Fruit fly (Drosophila melanogaster): Measurements from ENCODE around the gene ND-ACP.

Gene ND-ACP

DNA sequence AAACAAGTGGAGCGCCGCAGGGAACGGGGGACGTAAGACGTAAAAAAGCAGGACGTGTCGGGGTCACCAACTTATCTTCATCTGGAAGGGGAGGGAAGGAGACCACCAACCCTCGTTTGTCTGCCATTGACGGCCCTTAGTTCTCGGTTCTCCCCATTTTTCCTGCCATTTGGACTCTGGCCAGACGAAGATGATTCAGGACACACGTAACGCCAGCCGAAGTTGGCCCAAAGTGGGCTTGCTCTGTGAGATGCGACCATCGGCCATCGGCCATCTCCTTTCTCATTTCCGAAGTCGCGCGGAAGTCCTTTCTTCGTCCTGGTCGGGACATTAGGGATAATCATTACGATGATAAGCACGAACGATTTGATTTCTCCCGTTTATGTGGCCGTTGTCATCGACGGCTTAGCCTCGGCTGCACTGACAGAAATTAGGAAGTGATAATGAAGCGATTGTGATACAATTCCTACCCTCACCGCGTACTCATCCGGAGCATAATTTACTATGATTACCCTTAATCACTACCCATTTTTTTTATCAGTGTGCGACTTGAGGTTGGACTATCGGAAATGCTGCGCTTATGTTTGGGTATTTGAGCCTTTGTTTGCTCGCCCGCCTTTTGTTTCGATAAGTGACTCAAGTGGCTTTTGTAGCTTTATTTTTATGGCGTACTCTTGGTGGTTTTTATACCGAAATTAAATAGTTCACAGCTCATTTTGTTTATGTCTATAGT, 48.7 kb upstream of the ND-ACP start (continued):
- TF ChIP-seq Xbp1 (GFP tag; optimal IDR thresholded peaks at IDR 0.05) = no peak
- TF ChIP-seq ATbp (GFP tag; optimal IDR thresholded peaks at IDR 0.05) = no peak
- TF ChIP-seq pita (GFP tag; optimal IDR thresholded peaks at IDR 0.05) = no peak
- TF ChIP-seq slbo (GFP tag; IDR thresholded peaks at IDR 0.05) = peak; percentile 37; the same call in 1 of the 2 replicates
- no peak for TF ChIP-seq fu2 (GFP tag; optimal IDR thresholded peaks at IDR 0.05)
- 0 out of 2 replicates have a peak, but pooled peaks have one; percentile 17 for TF ChIP-seq CG9932 (GFP tag; IDR thresholded peaks at IDR 0.05)
- no peak for TF ChIP-seq Fer2 (tag; optimal IDR thresholded peaks at IDR 0.05)
- no peak for TF ChIP-seq CG10267 (tag; optimal IDR thresholded peaks at IDR 0.05)
- no peak for TF ChIP-seq C15 (GFP tag; IDR thresholded peaks at IDR 0.05)
- TF ChIP-seq CG6683 (GFP tag; optimal IDR thresholded peaks at IDR 0.05) = no peak
- TF ChIP-seq sob (GFP tag; IDR thresholded peaks at IDR 0.05) = no peak
- no peak for TF ChIP-seq YL-1 (GFP tag; optimal IDR thresholded peaks at IDR 0.05)
- TF ChIP-seq Ets65A (GFP tag) = peak; percentile 63
- peak; percentile 71 for TF ChIP-seq Med (GFP tag)
- TF ChIP-seq schlank (tag; optimal IDR thresholded peaks at IDR 0.05) = no peak
- no peak for TF ChIP-seq CG15601 (tag; optimal IDR thresholded peaks at IDR 0.05)
- no peak for TF ChIP-seq Abd-B (GFP tag; optimal IDR thresholded peaks at IDR 0.05)
- TF ChIP-seq Dip3 (GFP tag; optimal IDR thresholded peaks at IDR 0.05) = no peak
- 0 out of 2 replicates have a peak, but pooled peaks have one; percentile 12 for TF ChIP-seq Ptx1 (GFP tag; IDR thresholded peaks at IDR 0.05)
- peak; percentile 92 for TF ChIP-seq CG13894 (tag; optimal IDR thresholded peaks at IDR 0.05)
- no peak for TF ChIP-seq sens-2 (GFP tag; IDR thresholded peaks at IDR 0.05)
- no peak for TF ChIP-seq salm (tag; optimal IDR thresholded peaks at IDR 0.05)
- no peak for TF ChIP-seq CG17361 (GFP tag; IDR thresholded peaks at IDR 0.05)
- no peak for TF ChIP-seq HLH54F (GFP tag; optimal IDR thresholded peaks at IDR 0.05)
- no peak for TF ChIP-seq vvl (GFP tag; IDR thresholded peaks at IDR 0.05)
- TF ChIP-seq row (GFP tag; IDR thresholded peaks at IDR 0.05) = peak; percentile 20; the same call in 1 of the 3 replicates

- TF ChIP-seq CG2116 (GFP tag; optimal IDR thresholded peaks at IDR 0.05) (peak; percentile 66), p53 (GFP tag; optimal IDR thresholded peaks at IDR 0.05) (peak; percentile 80), vvl (GFP tag; IDR thresholded peaks at IDR 0.05) (no peak)
Observed at dm6 chr3L:1294835-1295234, 34.9 kb upstream of the ND-ACP start.

- peak; percentile 11 for TF ChIP-seq CG3065 (GFP tag; optimal IDR thresholded peaks at IDR 0.05)
- TF ChIP-seq CG3847 (GFP tag; IDR thresholded peaks at IDR 0.05) = peak; percentile 65
- peak; percentile 45 for TF ChIP-seq CG7987 (GFP tag; optimal IDR thresholded peaks at IDR 0.05)
- TF ChIP-seq emc (GFP tag; optimal IDR thresholded peaks at IDR 0.05) = no peak
- no peak for TF ChIP-seq oc (tag; optimal IDR thresholded peaks at IDR 0.05)
- no peak for TF ChIP-seq C15 (GFP tag; IDR thresholded peaks at IDR 0.05)
- TF ChIP-seq CG3281 (GFP tag; optimal IDR thresholded peaks at IDR 0.05) = no peak
- peak; percentile 41 for TF ChIP-seq CG30403 (GFP tag; optimal IDR thresholded peaks at IDR 0.05)
- peak; percentile 48 for TF ChIP-seq tin (GFP tag; optimal IDR thresholded peaks at IDR 0.05)
- TF ChIP-seq Myb (GFP tag; optimal IDR thresholded peaks at IDR 0.05) = peak; percentile 46
- peak; percentile 19 for TF ChIP-seq CG4424 (GFP tag; optimal IDR thresholded peaks at IDR 0.05)
- TF ChIP-seq Gug (GFP tag; IDR thresholded peaks at IDR 0.05) = peak; percentile 52; the same call in 2 of the 4 replicates
- no peak for TF ChIP-seq CG32532 (GFP tag; IDR thresholded peaks at IDR 0.05)
- TF ChIP-seq CG18599 (GFP tag; optimal IDR thresholded peaks at IDR 0.05) = no peak
- TF ChIP-seq luna (GFP tag; optimal IDR thresholded peaks at IDR 0.05) = no peak
- peak; percentile 0 for TF ChIP-seq ftz-f1 (GFP tag; optimal IDR thresholded peaks at IDR 0.05)
- peak; percentile 44; the same call in 1 of the 2 replicates for TF ChIP-seq NFAT (GFP tag; IDR thresholded peaks at IDR 0.05)
- 0 out of 2 replicates have a peak, but pooled peaks have one; percentile 14 for TF ChIP-seq al (GFP tag; IDR thresholded peaks at IDR 0.05)
- TF ChIP-seq vvl (GFP tag; IDR thresholded peaks at IDR 0.05) = peak; percentile 65; the same call in 1 of the 2 replicates
- TF ChIP-seq zfh2 (GFP tag; optimal IDR thresholded peaks at IDR 0.05) = peak; percentile 50
- peak; percentile 25 for TF ChIP-seq CG10267 (tag; optimal IDR thresholded peaks at IDR 0.05)
- TF ChIP-seq ase (GFP tag; IDR thresholded peaks at IDR 0.05) = no peak
- TF ChIP-seq Nf-YC (tag; optimal IDR thresholded peaks at IDR 0.05) = no peak
- TF ChIP-seq Neu2 (GFP tag; optimal IDR thresholded peaks at IDR 0.05; ENCODE audit: borderline replicate concordance) = no peak
Observed at dm6 chr3L:1295693-1296092, 34.1 kb upstream of the ND-ACP start, which contains the start of gene Rabex-5. Gene Rabex-5 (plus strand): TSS chr3L:1295913.
